Worm (Caenorhabditis elegans) whole organism, L1 larva: ENCODE results near the gene C15F1.8.

Source experiments
- ceh-8 ChIP-seq: fragments of 200-800 bp; sonication (Bioruptor generic); optimal IDR thresholded peaks from 2 replicates; lab custom pipeline; 2018; ENCODE audit warnings: mild to moderate bottlenecking, missing genetic modification characterization, moderate library complexity, missing compliant biosample characterization
- ceh-82 ChIP-seq, 3 experiments: fragments of 150-350 bp in 1 of 3; sonication (generic microtip) in 2 of 3; optimal IDR thresholded peaks; 2 replicates each; lab custom pipeline; 2014 to 2017; ENCODE audit warnings: missing biosample characterization in 3 of 3, missing genetic modification characterization in 3 of 3
- jun-1 ChIP-seq: fragments of 150-350 bp; optimal IDR thresholded peaks from 2 replicates; lab custom pipeline; 2014; ENCODE audit warnings: missing biosample characterization, missing genetic modification reagents, missing genetic modification characterization
- lsy-2 ChIP-seq, 2 experiments: fragments of 150-350 bp; optimal IDR thresholded peaks; 2 replicates each; lab custom pipeline; 2014; ENCODE audit warnings: missing biosample characterization in 2 of 2, missing genetic modification characterization in 2 of 2
- mep-1 ChIP-seq: fragments of 150-350 bp; optimal IDR thresholded peaks from 2 replicates; lab custom pipeline; 2014; ENCODE audit warnings: missing biosample characterization, missing genetic modification characterization
- tbx-2 ChIP-seq: sonication (generic microtip); optimal IDR thresholded peaks from 2 replicates; lab custom pipeline; 2016; ENCODE audit warnings: missing genetic modification characterization, missing compliant biosample characterization
- unc-130 ChIP-seq: fragments of 150-350 bp; optimal IDR thresholded peaks from 2 replicates; lab custom pipeline; 2017; ENCODE audit warnings: missing biosample characterization, missing genetic modification characterization, inconsistent platforms

- TF ChIP-seq ceh-82 (tag; optimal IDR thresholded peaks at IDR 0.05; lab: Kevin White, UChicago) (no peak), unc-130 (no peak), jun-1 (no peak), ceh-8 (GFP tag; lab: Kevin White, UChicago) (peak; percentile 77), tbx-2 (tag; lab: Kevin White, UChicago) (no peak), lsy-2 (tag; optimal IDR thresholded peaks at IDR 0.05; lab: Kevin White, UChicago) (no peak), mep-1 (tag; lab: Kevin White, UChicago) (peak; percentile 4)
These were observed 18.0 kb upstream of the C15F1.8 start for ce11 chrII:6995583-6995982.
